Worm (Caenorhabditis elegans) whole organism, L2 larva: ENCODE results near the gene K08H10.10.

ENCODE experiments used
- ama-1 ChIP-seq: fragments of 150-350 bp; optimal IDR thresholded peaks from 2 replicates; lab custom pipeline; 2018; ENCODE audit warnings: inconsistent platforms
- ceh-16 ChIP-seq: fragments of 150-350 bp; optimal IDR thresholded peaks from 2 replicates; lab custom pipeline; 2014; ENCODE audit warnings: missing biosample characterization, missing genetic modification characterization
- ceh-82 ChIP-seq: fragments of 150-350 bp; optimal IDR thresholded peaks from 2 replicates; lab custom pipeline; 2014; ENCODE audit warnings: missing biosample characterization, missing genetic modification characterization
- dmd-4 ChIP-seq: sonication (generic microtip); optimal IDR thresholded peaks from 2 replicates; lab custom pipeline; 2017; ENCODE audit warnings: missing biosample characterization, missing genetic modification characterization
- fos-1 ChIP-seq: fragments of 150-350 bp; optimal IDR thresholded peaks from 2 replicates; lab custom pipeline; 2014; ENCODE audit warnings: missing biosample characterization, missing genetic modification characterization
- lin-11 ChIP-seq: fragments of 150-350 bp; sonication (generic microtip); optimal IDR thresholded peaks from 2 replicates; lab custom pipeline; 2014; ENCODE audit warnings: missing biosample characterization, missing genetic modification characterization, inconsistent platforms, mixed read lengths
- lin-39 ChIP-seq: fragments of 150-350 bp; optimal IDR thresholded peaks from 2 replicates; lab custom pipeline; 2014; ENCODE audit warnings: missing biosample characterization, missing genetic modification reagents, missing genetic modification characterization
- lsy-2 ChIP-seq, 2 experiments: fragments of 150-350 bp in 1 of 2; sonication (generic microtip) in 1 of 2; optimal IDR thresholded peaks; 2 replicates each; lab custom pipeline; 2014 to 2017; ENCODE audit warnings: missing biosample characterization in 2 of 2, missing genetic modification characterization in 2 of 2
- nhr-25 ChIP-seq: fragments of 150-350 bp; sonication (generic microtip); optimal IDR thresholded peaks from 3 replicates; lab custom pipeline; 2014; ENCODE audit warnings: missing biosample characterization, missing genetic modification characterization
- nhr-77 ChIP-seq: fragments of 150-350 bp; optimal IDR thresholded peaks from 2 replicates; lab custom pipeline; 2014; ENCODE audit warnings: missing biosample characterization, missing genetic modification characterization
- snpc-4 ChIP-seq: fragments of 150-350 bp; optimal IDR thresholded peaks from 2 replicates; lab custom pipeline; 2014; ENCODE audit warnings: missing biosample characterization, missing genetic modification characterization
- unc-55 ChIP-seq: fragments of 150-350 bp; sonication (generic microtip); optimal IDR thresholded peaks from 3 replicates; lab custom pipeline; 2014; ENCODE audit warnings: missing biosample characterization, missing genetic modification reagents, missing genetic modification characterization
- ztf-4 ChIP-seq: fragments of 150-350 bp; optimal IDR thresholded peaks from 2 replicates; lab custom pipeline; 2014; ENCODE audit warnings: missing biosample characterization, missing genetic modification characterization

ce11 chrV:10035586-10035985, 34.7 kb downstream of the K08H10.10 start:
- no peak for TF ChIP-seq nhr-77 (tag; lab: Kevin White, UChicago)
- TF ChIP-seq ama-1 (lab: Kevin White, UChicago): no peak
- no peak for TF ChIP-seq ceh-82 (tag; lab: Kevin White, UChicago)
- no peak for TF ChIP-seq lin-39
- TF ChIP-seq lin-11 (tag; lab: Kevin White, UChicago): no peak
- no peak for TF ChIP-seq dmd-4 (tag; lab: Kevin White, UChicago)
- TF ChIP-seq fos-1 (tag; lab: Kevin White, UChicago): no peak
- peak; percentile 55 for TF ChIP-seq nhr-25 (tag; lab: Kevin White, UChicago)
- no peak for TF ChIP-seq ceh-16 (tag; lab: Kevin White, UChicago)
- TF ChIP-seq unc-55 (GFP tag; lab: Kevin White, UChicago): no peak
- TF ChIP-seq ztf-4 (tag; lab: Kevin White, UChicago): no peak
- TF ChIP-seq lsy-2 (tag; optimal IDR thresholded peaks at IDR 0.05; lab: Kevin White, UChicago): peak in 1 of 2 experiments; percentile 17
- no peak for TF ChIP-seq snpc-4 (tag; lab: Kevin White, UChicago)
